Fruit fly (Drosophila melanogaster): ENCODE data around the gene Eogt.

DNA sequence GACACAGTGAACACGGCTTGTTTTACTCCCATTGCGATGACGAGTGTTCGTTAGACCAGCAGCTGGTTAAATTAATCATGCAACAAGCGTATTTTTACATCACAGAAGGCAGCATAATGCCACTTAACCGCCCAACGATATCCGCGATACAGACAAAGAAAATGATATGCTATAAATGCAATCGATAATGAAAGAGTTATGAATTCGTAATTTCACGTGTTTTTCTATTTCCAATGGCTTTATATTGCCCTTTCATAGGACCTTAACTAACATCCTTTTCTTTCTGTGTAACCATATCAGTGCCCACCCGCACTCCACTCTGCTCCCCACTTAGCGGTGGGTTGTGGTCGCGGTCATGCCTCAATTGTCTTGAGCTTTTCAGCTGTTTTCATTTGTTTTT lies 32.2 kb downstream of the Eogt start:
- TF ChIP-seq gce (GFP tag; IDR thresholded peaks at IDR 0.05), result no peak
- no peak for TF ChIP-seq Vsx1 (GFP tag; optimal IDR thresholded peaks at IDR 0.05)
- no peak for TF ChIP-seq CG11247 (GFP tag; IDR thresholded peaks at IDR 0.05)
- TF ChIP-seq CG2199 (GFP tag; IDR thresholded peaks at IDR 0.05), result no peak

All from whole organism, embryonic.